Fruit fly (Drosophila melanogaster): Measurements from ENCODE around the gene ogre.

ogre gene

dm6 chrX:6997653-6998491, 6.8 kb upstream of the ogre start (continued):
- no peak for TF ChIP-seq ERR (GFP tag; optimal IDR thresholded peaks at IDR 0.05)
- TF ChIP-seq CG3838 (GFP tag; optimal IDR thresholded peaks at IDR 0.05): no peak
- no peak for TF ChIP-seq CG15514 (GFP tag; optimal IDR thresholded peaks at IDR 0.05)
- TF ChIP-seq ems (GFP tag; optimal IDR thresholded peaks at IDR 0.05): no peak
- no peak for TF ChIP-seq E2f2 (GFP tag; IDR thresholded peaks at IDR 0.05)
- TF ChIP-seq peb (GFP tag; IDR thresholded peaks at IDR 0.05): no peak
- peak; percentile 6 for TF ChIP-seq CG30431 (GFP tag; optimal IDR thresholded peaks at IDR 0.05)
- TF ChIP-seq chif (GFP tag; optimal IDR thresholded peaks at IDR 0.05): peak in 1 of 2 experiments; percentile 29

dm6 chrX:6996965-6997652, 6.0 kb upstream of the ogre start:
- TF ChIP-seq sna (GFP tag; IDR thresholded peaks at IDR 0.05; ENCODE audit: partially characterized antibody) (no peak), CG11560 (tag; IDR thresholded peaks at IDR 0.05) (no peak), Max (GFP tag; optimal IDR thresholded peaks at IDR 0.05) (no peak), Dek (tag; optimal IDR thresholded peaks at IDR 0.05) (no peak), zf30C (GFP tag; optimal IDR thresholded peaks at IDR 0.05) (no peak), twi (tag; optimal IDR thresholded peaks at IDR 0.05) (peak; percentile 19), CG14441 (GFP tag; IDR thresholded peaks at IDR 0.05) (no peak), bigmax (GFP tag; optimal IDR thresholded peaks at IDR 0.05) (no peak), vvl (GFP tag; IDR thresholded peaks at IDR 0.05) (no peak), CG14050 (GFP tag; IDR thresholded peaks at IDR 0.05) (no peak), fru (optimal IDR thresholded peaks at IDR 0.05) (no peak), Stat92E (GFP tag; optimal IDR thresholded peaks at IDR 0.05) (no peak), CG7271 (tag; optimal IDR thresholded peaks at IDR 0.05) (no peak), CG15011 (GFP tag; optimal IDR thresholded peaks at IDR 0.05) (no peak), CG12769 (tag; optimal IDR thresholded peaks at IDR 0.05) (no peak), Hr51 (GFP tag; optimal IDR thresholded peaks at IDR 0.05) (no peak), ro (GFP tag; IDR thresholded peaks at IDR 0.05) (no peak), gro (GFP tag; optimal IDR thresholded peaks at IDR 0.05) (peak; percentile 0), zfh2 (GFP tag; optimal IDR thresholded peaks at IDR 0.05) (no peak), cwo (GFP tag; optimal IDR thresholded peaks at IDR 0.05) (peak; percentile 15), chn (GFP tag; optimal IDR thresholded peaks at IDR 0.05) (no peak), Hmx (GFP tag; optimal IDR thresholded peaks at IDR 0.05) (no peak), CG9727 (GFP tag; optimal IDR thresholded peaks at IDR 0.05) (no peak), pfk (GFP tag; optimal IDR thresholded peaks at IDR 0.05) (peak; percentile 75), CG11247 (GFP tag; IDR thresholded peaks at IDR 0.05) (no peak), CG11504 (tag; optimal IDR thresholded peaks at IDR 0.05) (no peak), CG9817 (tag; optimal IDR thresholded peaks at IDR 0.05) (no peak), Fer1 (GFP tag; optimal IDR thresholded peaks at IDR 0.05) (no peak), Taf1 (GFP tag; IDR thresholded peaks at IDR 0.05) (no peak), chm (GFP tag; IDR thresholded peaks at IDR 0.05) (no peak; the same call in 1 of the 2 replicates), CG11695 (GFP tag; IDR thresholded peaks at IDR 0.05) (no peak), CG5245 (GFP tag; optimal IDR thresholded peaks at IDR 0.05) (no peak), slp2 (GFP tag; optimal IDR thresholded peaks at IDR 0.05) (no peak), CG10147 (GFP tag; optimal IDR thresholded peaks at IDR 0.05) (no peak), CG12299 (tag; optimal IDR thresholded peaks at IDR 0.05) (no peak), crol (GFP tag; IDR thresholded peaks at IDR 0.05) (no peak), CG3995 (GFP tag; optimal IDR thresholded peaks at IDR 0.05) (no peak), CG10565 (GFP tag; optimal IDR thresholded peaks at IDR 0.05) (no peak), Hsf (GFP tag; optimal IDR thresholded peaks at IDR 0.05) (no peak), Dad (GFP tag; optimal IDR thresholded peaks at IDR 0.05) (no peak)

All from whole organism, embryonic.